Worm (Caenorhabditis elegans) whole organism, L1 larva: ENCODE data around the gene F56B3.2.
"Not testable (repeated sequence)": the region's sequence is repeated elsewhere in the genome, so short reads cannot be mapped to it uniquely, and the experiment has no call there.

Source experiments
- C16A3.4 ChIP-seq: fragments of 150-350 bp; optimal IDR thresholded peaks from 2 replicates; lab custom pipeline; 2014; ENCODE audit warnings: missing biosample characterization, missing genetic modification characterization
- aha-1 ChIP-seq: fragments of 150-350 bp; optimal IDR thresholded peaks from 2 replicates; lab custom pipeline; 2014; ENCODE audit warnings: missing biosample characterization, missing genetic modification characterization
- alr-1 ChIP-seq: fragments of 200-800 bp; sonication (Bioruptor generic); optimal IDR thresholded peaks from 2 replicates; lab custom pipeline; 2018; ENCODE audit warnings: borderline replicate concordance, mild to moderate bottlenecking, missing genetic modification characterization, missing compliant biosample characterization
- aly-2 ChIP-seq: fragments of 150-350 bp; optimal IDR thresholded peaks from 2 replicates; lab custom pipeline; 2014; ENCODE audit warnings: missing biosample characterization, missing genetic modification characterization
- blmp-1 ChIP-seq: fragments of 150-350 bp; optimal IDR thresholded peaks from 2 replicates; lab custom pipeline; 2014; ENCODE audit warnings: missing biosample characterization, missing genetic modification characterization
- ceh-82 ChIP-seq, 3 experiments: fragments of 150-350 bp in 1 of 3; sonication (generic microtip) in 2 of 3; optimal IDR thresholded peaks; 2 replicates each; lab custom pipeline; 2014 to 2017; ENCODE audit warnings: missing biosample characterization in 3 of 3, missing genetic modification characterization in 3 of 3
- ceh-88 ChIP-seq: fragments of 200-800 bp; sonication (Bioruptor generic); IDR thresholded peaks from 2 replicates; pipeline ENCODE4 v1.3.6; 2022; ENCODE audit warnings: missing genetic modification characterization, missing compliant biosample characterization
- dpl-1 ChIP-seq, 3 experiments: fragments of 150-350 bp in 2 of 3; sonication (generic microtip) in 1 of 3; optimal IDR thresholded peaks; 2 replicates each; lab custom pipeline; 2014 to 2017; ENCODE audit warnings: missing biosample characterization in 3 of 3, missing genetic modification characterization in 3 of 3, missing genetic modification reagents in 3 of 3
- dsc-1 ChIP-seq: sonication (generic microtip); optimal IDR thresholded peaks from 2 replicates; lab custom pipeline; 2016; ENCODE audit warnings: mild to moderate bottlenecking, missing genetic modification characterization, missing compliant biosample characterization
- efl-1 ChIP-seq, 4 experiments: fragments of 150-350 bp; optimal IDR thresholded peaks in 3 of 4; peaks in 1 of 4; 1 replicate in 1 of 4; 2 replicates in 3 of 4; lab custom pipeline; 2014; ENCODE audit warnings: missing biosample characterization in 2 of 4, missing genetic modification characterization in 2 of 4, missing genetic modification reagents in 2 of 4
- ets-5 ChIP-seq: fragments of 200-800 bp; sonication (Bioruptor generic); IDR thresholded peaks from 2 replicates; pipeline ENCODE4 v1.3.6; 2022; ENCODE audit warnings: missing genetic modification characterization, missing compliant biosample characterization
- fkh-10 ChIP-seq: sonication (generic microtip); optimal IDR thresholded peaks from 2 replicates; lab custom pipeline; 2017; ENCODE audit warnings: missing biosample characterization, missing genetic modification reagents, missing genetic modification characterization
- fkh-8 ChIP-seq: sonication (generic microtip); optimal IDR thresholded peaks from 2 replicates; lab custom pipeline; 2016; ENCODE audit warnings: mild to moderate bottlenecking, missing genetic modification characterization, missing compliant biosample characterization
- grh-1 ChIP-seq: fragments of 200-800 bp; sonication (Bioruptor generic); IDR thresholded peaks from 2 replicates; pipeline ENCODE4 v1.3.6; 2022; ENCODE audit warnings: missing genetic modification reagents, missing genetic modification characterization, missing compliant biosample characterization
- hlh-4 ChIP-seq: sonication (generic microtip); optimal IDR thresholded peaks from 2 replicates; lab custom pipeline; 2016; ENCODE audit warnings: mild to moderate bottlenecking, missing genetic modification characterization, missing compliant biosample characterization
- irx-1 ChIP-seq: sonication (generic microtip); optimal IDR thresholded peaks from 2 replicates; lab custom pipeline; 2016; ENCODE audit warnings: missing genetic modification characterization, missing compliant biosample characterization
- isw-1 ChIP-seq: fragments of 200-800 bp; sonication (Bioruptor generic); IDR thresholded peaks from 2 replicates; pipeline ENCODE4 v1.3.6; 2022; ENCODE audit warnings: missing genetic modification characterization, missing compliant biosample characterization
- lin-35 ChIP-seq, 2 experiments: fragments of 150-350 bp; optimal IDR thresholded peaks; 2 replicates each; lab custom pipeline; 2014; ENCODE audit warnings: missing biosample characterization in 2 of 2, missing genetic modification characterization in 2 of 2, missing genetic modification reagents in 2 of 2
- lsy-2 ChIP-seq, 2 experiments: fragments of 150-350 bp; optimal IDR thresholded peaks; 2 replicates each; lab custom pipeline; 2014; ENCODE audit warnings: missing biosample characterization in 2 of 2, missing genetic modification characterization in 2 of 2
- mab-9 ChIP-seq: fragments of 200-800 bp; sonication (Bioruptor generic); IDR thresholded peaks from 2 replicates; pipeline ENCODE4 v1.3.6; 2022; ENCODE audit warnings: missing genetic modification reagents, missing genetic modification characterization, missing compliant biosample characterization
- mdl-1 ChIP-seq, 2 experiments: fragments of 150-350 bp; optimal IDR thresholded peaks; 2 replicates each; lab custom pipeline; 2014 to 2017; ENCODE audit warnings: missing biosample characterization in 2 of 2, missing genetic modification characterization in 2 of 2, inconsistent platforms in 1 of 2
- mef-2 ChIP-seq: fragments of 150-350 bp; optimal IDR thresholded peaks from 2 replicates; lab custom pipeline; 2014; ENCODE audit warnings: missing biosample characterization, missing genetic modification characterization
- nhr-11 ChIP-seq: fragments of 150-350 bp; optimal IDR thresholded peaks from 2 replicates; lab custom pipeline; 2014; ENCODE audit warnings: missing biosample characterization, missing genetic modification characterization
- nhr-28 ChIP-seq: fragments of 150-350 bp; optimal IDR thresholded peaks from 2 replicates; lab custom pipeline; 2014; ENCODE audit warnings: missing biosample characterization, missing genetic modification characterization
- nhr-71 ChIP-seq: sonication (generic microtip); optimal IDR thresholded peaks from 2 replicates; lab custom pipeline; 2016; ENCODE audit warnings: mild to moderate bottlenecking, missing genetic modification characterization, moderate library complexity, missing compliant biosample characterization
- nhr-77 ChIP-seq: fragments of 150-350 bp; optimal IDR thresholded peaks from 2 replicates; lab custom pipeline; 2014; ENCODE audit warnings: missing biosample characterization, missing genetic modification characterization
- nhr-85 ChIP-seq: sonication (generic microtip); peaks from one replicate; lab custom pipeline; 2016; ENCODE audit warnings: missing genetic modification characterization, inconsistent platforms, missing compliant biosample characterization
- pag-3 ChIP-seq: sonication (generic microtip); optimal IDR thresholded peaks from 2 replicates; lab custom pipeline; 2017; ENCODE audit warnings: missing genetic modification characterization, mild to moderate bottlenecking, missing compliant biosample characterization, antibody characterized with exemption, borderline replicate concordance; ENCODE audit not compliant: insufficient read depth
- rnt-1 ChIP-seq: sonication (generic microtip); optimal IDR thresholded peaks from 2 replicates; lab custom pipeline; 2016; ENCODE audit warnings: mild to moderate bottlenecking, missing genetic modification characterization, moderate library complexity, missing compliant biosample characterization
- skn-1 ChIP-seq: fragments of 150-350 bp; optimal IDR thresholded peaks from 2 replicates; lab custom pipeline; 2014; ENCODE audit warnings: missing biosample characterization, missing genetic modification characterization
- snu-23 ChIP-seq: sonication (generic microtip); optimal IDR thresholded peaks from 2 replicates; lab custom pipeline; 2016; ENCODE audit warnings: missing genetic modification characterization, missing compliant biosample characterization
- sox-4 ChIP-seq: sonication (generic microtip); optimal IDR thresholded peaks from 2 replicates; lab custom pipeline; 2016; ENCODE audit warnings: missing genetic modification characterization, missing compliant biosample characterization
- sup-37 ChIP-seq: fragments of 200-800 bp; sonication (Bioruptor generic); optimal IDR thresholded peaks from 2 replicates; lab custom pipeline; 2018; ENCODE audit warnings: mild to moderate bottlenecking, missing genetic modification characterization, missing compliant biosample characterization
- swsn-7 ChIP-seq: sonication (generic microtip); optimal IDR thresholded peaks from 2 replicates; lab custom pipeline; 2016; ENCODE audit warnings: missing genetic modification characterization, missing compliant biosample characterization
- tbx-2 ChIP-seq: sonication (generic microtip); optimal IDR thresholded peaks from 2 replicates; lab custom pipeline; 2016; ENCODE audit warnings: missing genetic modification characterization, missing compliant biosample characterization
- tlp-1 ChIP-seq: fragments of 150-350 bp; optimal IDR thresholded peaks from 2 replicates; lab custom pipeline; 2014; ENCODE audit warnings: missing biosample characterization, missing genetic modification characterization
- unc-30 ChIP-seq: sonication (generic microtip); optimal IDR thresholded peaks from 2 replicates; lab custom pipeline; 2017; ENCODE audit warnings: missing biosample characterization, missing genetic modification characterization
- vab-15 ChIP-seq: sonication (generic microtip); optimal IDR thresholded peaks from 2 replicates; lab custom pipeline; 2017; ENCODE audit warnings: missing genotype, mild to moderate bottlenecking, missing genetic modification characterization, missing compliant biosample characterization
- xbp-1 ChIP-seq: sonication (generic microtip); optimal IDR thresholded peaks from 2 replicates; lab custom pipeline; 2016; ENCODE audit warnings: missing genetic modification characterization, missing compliant biosample characterization

Gene F56B3.2

ce11 chrIV:773580-773979 lies 5.2 kb upstream of the F56B3.2 start:
- TF ChIP-seq efl-1 (optimal IDR thresholded peaks at IDR 0.05; lab: Kevin White, UChicago) (no peak), efl-1 (GFP tag; optimal IDR thresholded peaks at IDR 0.05 in 1 of 2; lab: Kevin White, UChicago) (peak in 1 of 2 experiments; percentile 90), sox-4 (tag; lab: Kevin White, UChicago) (no peak), skn-1 (tag; lab: Kevin White, UChicago) (no peak)

ce11 chrIV:772931-773330 lies 4.5 kb upstream of the F56B3.2 start, which contains the start of gene mrpl-2:
Gene mrpl-2 (plus strand): TSS chrIV:773237.
- peak; percentile 4 for TF ChIP-seq dsc-1
- no peak for TF ChIP-seq tlp-1 (tag; lab: Kevin White, UChicago)
- no peak for TF ChIP-seq snu-23
- peak; percentile 82 to 90 (median 86) for TF ChIP-seq dpl-1 (GFP tag; optimal IDR thresholded peaks at IDR 0.05; lab: Kevin White, UChicago)
- no peak for TF ChIP-seq swsn-7 (tag; lab: Kevin White, UChicago)
- TF ChIP-seq skn-1 (tag; lab: Kevin White, UChicago): peak; percentile 40
- peak; percentile 57 to 87 for TF ChIP-seq efl-1 (optimal IDR thresholded peaks at IDR 0.05; lab: Kevin White, UChicago)
- peak; percentile 91 to 99 for TF ChIP-seq efl-1 (GFP tag; optimal IDR thresholded peaks at IDR 0.05 in 1 of 2; lab: Kevin White, UChicago)
- TF ChIP-seq nhr-77 (tag; lab: Kevin White, UChicago): no peak
- TF ChIP-seq lsy-2 (tag; optimal IDR thresholded peaks at IDR 0.05; lab: Kevin White, UChicago): peak in 1 of 2 experiments; percentile 60
- TF ChIP-seq lin-35 (GFP tag; optimal IDR thresholded peaks at IDR 0.05; lab: Kevin White, UChicago): peak; percentile 80 to 92
- TF ChIP-seq nhr-28 (tag; lab: Kevin White, UChicago): no peak
- TF ChIP-seq grh-1 (GFP tag; lab: Robert Waterston, UW): no peak
- no peak for TF ChIP-seq xbp-1 (tag; lab: Kevin White, UChicago)
- peak in 1 of 3 experiments; percentile 15 for TF ChIP-seq ceh-82 (tag; optimal IDR thresholded peaks at IDR 0.05; lab: Kevin White, UChicago)

ce11 chrIV:771061-771460 lies 2.7 kb upstream of the F56B3.2 start, which contains the start of gene F56B3.9:
Gene F56B3.9 (plus strand): TSS chrIV:771361.
- not testable (repeated sequence) for TF ChIP-seq aly-2; alr-1 (tag; lab: Kevin White, UChicago); hlh-4 (tag; lab: Kevin White, UChicago)
- TF ChIP-seq, all 84 proteins: peak for 0; not testable (repeated sequence) for 84

- peak; percentile 32 to 44 for TF ChIP-seq lin-35 (GFP tag; optimal IDR thresholded peaks at IDR 0.05; lab: Kevin White, UChicago)
- TF ChIP-seq nhr-85 (tag; lab: Kevin White, UChicago): peak; percentile 17
- peak in 1 of 2 experiments; percentile 57 for TF ChIP-seq efl-1 (optimal IDR thresholded peaks at IDR 0.05; lab: Kevin White, UChicago)
- TF ChIP-seq efl-1 (GFP tag; optimal IDR thresholded peaks at IDR 0.05 in 1 of 2; lab: Kevin White, UChicago): peak; percentile 67 to 95
- peak; percentile 15; the same call in 1 of the 2 replicates for TF ChIP-seq isw-1 (GFP tag; lab: Robert Waterston, UW)
- TF ChIP-seq dpl-1 (GFP tag; optimal IDR thresholded peaks at IDR 0.05; lab: Kevin White, UChicago): peak; percentile 27 to 59 (median 54)
Observed at ce11 chrIV:769931-770544, 1.7 kb upstream of the F56B3.2 start.

ce11 chrIV:763377-764063 lies 4.9 kb downstream of the F56B3.2 start, which contains the start of gene col-103:
Gene col-103 (minus strand): TSS chrIV:763678.
- TF ChIP-seq sup-37 (GFP tag; lab: Kevin White, UChicago): no peak
- TF ChIP-seq rnt-1: no peak
- no peak for TF ChIP-seq fkh-8 (tag; lab: Kevin White, UChicago)
- no peak for TF ChIP-seq mef-2 (tag; lab: Kevin White, UChicago)
- no peak for TF ChIP-seq hlh-4 (tag; lab: Kevin White, UChicago)
- peak; percentile 84 for TF ChIP-seq blmp-1 (tag; lab: Kevin White, UChicago)
- TF ChIP-seq tbx-2 (tag; lab: Kevin White, UChicago): no peak
- no peak for TF ChIP-seq fkh-10 (GFP tag; lab: Kevin White, UChicago)
- no peak for TF ChIP-seq grh-1 (GFP tag; lab: Robert Waterston, UW)
- no peak for TF ChIP-seq vab-15
- no peak for TF ChIP-seq ceh-82 (tag; optimal IDR thresholded peaks at IDR 0.05; lab: Kevin White, UChicago)
- no peak for TF ChIP-seq irx-1 (tag; lab: Kevin White, UChicago)
- TF ChIP-seq skn-1 (tag; lab: Kevin White, UChicago): no peak
- TF ChIP-seq aha-1 (tag; lab: Kevin White, UChicago): no peak
- no peak for TF ChIP-seq unc-30
- TF ChIP-seq C16A3.4: peak; percentile 20
- no peak for TF ChIP-seq nhr-11 (tag; lab: Kevin White, UChicago)
- peak; percentile 67 for TF ChIP-seq pag-3 (tag; lab: Kevin White, UChicago)
- 0 out of 2 replicates have a peak, but pooled peaks have one; percentile 27 for TF ChIP-seq ets-5 (GFP tag; lab: Robert Waterston, UW)
- no peak for TF ChIP-seq nhr-28 (tag; lab: Kevin White, UChicago)
- TF ChIP-seq nhr-71 (tag; lab: Kevin White, UChicago): peak; percentile 60
- peak in 1 of 2 experiments; percentile 1 for TF ChIP-seq mdl-1 (tag; optimal IDR thresholded peaks at IDR 0.05; lab: Kevin White, UChicago)
- no peak for TF ChIP-seq dsc-1
- no peak for TF ChIP-seq mab-9
- TF ChIP-seq ceh-88: no peak
